Fruit fly (Drosophila melanogaster): Measurements from ENCODE around the gene PCID2.

DNA sequence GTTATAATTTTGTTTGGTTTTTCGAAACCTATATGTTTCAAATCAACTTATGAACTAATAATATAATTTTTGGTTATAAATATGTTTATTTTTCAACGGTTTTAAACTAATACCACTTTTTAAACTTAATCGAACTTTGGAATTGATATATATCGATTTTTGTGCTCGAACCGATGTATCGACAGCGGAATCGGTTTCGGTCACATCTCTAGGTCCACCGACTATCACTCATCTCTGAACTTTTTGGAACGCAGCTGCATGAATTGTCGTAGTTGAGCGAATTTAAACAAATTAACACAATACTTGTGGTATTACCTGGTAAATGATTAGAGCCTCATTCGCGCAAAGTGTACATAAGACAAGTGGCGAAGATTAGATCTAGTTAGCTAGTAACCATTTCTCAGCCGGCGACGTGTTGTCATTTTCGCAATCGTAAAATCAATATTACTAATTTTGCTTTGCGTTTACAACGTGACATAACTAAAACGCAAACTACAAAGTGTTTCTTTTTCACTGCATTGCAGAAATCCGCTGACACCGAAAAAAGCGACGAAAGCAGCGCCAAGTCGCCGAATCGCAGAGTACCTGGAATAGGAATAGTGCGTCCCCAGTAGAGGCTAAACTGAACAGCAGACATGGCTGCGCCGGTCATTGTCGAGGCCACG lies 1.7 kb downstream of the PCID2 start, which contains the start of gene Apt1:
- TF ChIP-seq CTCF (optimal IDR thresholded peaks at IDR 0.05) (peak in 1 of 2 experiments; percentile 16), CG8478 (optimal IDR thresholded peaks at IDR 0.05) (no peak)
